Worm (Caenorhabditis elegans) whole organism, young adult: ENCODE results near the gene ule-3.

Source experiments
- C17E4.6 ChIP-seq: fragments of 200-800 bp; sonication (Bioruptor generic); IDR thresholded peaks from 2 replicates; pipeline ENCODE4 v1.3.6; 2022; ENCODE audit warnings: missing genetic modification reagents, missing genetic modification characterization, missing compliant biosample characterization
- F37B4.10 ChIP-seq: fragments of 200-800 bp; sonication (Bioruptor generic); IDR thresholded peaks from 2 replicates; pipeline ENCODE4 v1.3.6; 2022; ENCODE audit warnings: missing genetic modification characterization, missing compliant biosample characterization
- F39B2.1 ChIP-seq: fragments of 200-800 bp; sonication (Bioruptor generic); IDR thresholded peaks from 2 replicates; pipeline ENCODE4 v1.3.6; 2022; ENCODE audit warnings: missing genetic modification reagents, missing genetic modification characterization, missing compliant biosample characterization
- ceh-79 ChIP-seq: sonication (generic microtip); optimal IDR thresholded peaks from 2 replicates; lab custom pipeline; 2017; ENCODE audit warnings: mild to moderate bottlenecking, missing genetic modification characterization, missing compliant biosample characterization
- him-1 ChIP-seq: sonication (generic microtip); optimal IDR thresholded peaks from 2 replicates; lab custom pipeline; 2016; ENCODE audit warnings: missing genotype, missing genetic modification reagents, missing genetic modification characterization, missing compliant biosample characterization
- lin-26 ChIP-seq: fragments of 200-800 bp; sonication (Bioruptor generic); IDR thresholded peaks from 2 replicates; pipeline ENCODE4 v1.3.6; 2022; ENCODE audit warnings: missing genetic modification reagents, missing genetic modification characterization, missing compliant biosample characterization
- nfyb-1 ChIP-seq: fragments of 200-800 bp; sonication (Bioruptor generic); IDR thresholded peaks from 2 replicates; pipeline ENCODE4 v1.3.6; 2022; ENCODE audit warnings: missing genetic modification reagents, missing genetic modification characterization, missing compliant biosample characterization
- pha-4 ChIP-seq: fragments of 150-350 bp; sonication (generic microtip); optimal IDR thresholded peaks from 2 replicates; lab custom pipeline; 2014; ENCODE audit warnings: missing biosample characterization, missing genetic modification reagents, missing genetic modification characterization
- sdz-38 ChIP-seq: sonication (generic microtip); optimal IDR thresholded peaks from 2 replicates; lab custom pipeline; 2016; ENCODE audit warnings: missing genotype, missing genetic modification characterization, missing compliant biosample characterization
- snpc-4 ChIP-seq, 5 experiments: fragments of 150-350 bp in 1 of 5; sonication (generic microtip) in 4 of 5; optimal IDR thresholded peaks; 2 replicates each; lab custom pipeline; 2014 to 2018; ENCODE audit warnings: missing genetic modification characterization in 5 of 5, missing biosample characterization in 3 of 5, antibody characterized with exemption in 2 of 5, mild to moderate bottlenecking in 2 of 5, missing compliant biosample characterization in 2 of 5, missing genotype in 2 of 5, moderate library complexity in 2 of 5, missing genetic modification reagents in 1 of 5
- zfh-2 ChIP-seq: fragments of 200-800 bp; sonication (Bioruptor generic); conservative IDR thresholded peaks from 2 replicates; pipeline ENCODE4 v1.3.6; 2022; ENCODE audit warnings: missing genetic modification reagents, missing genetic modification characterization, missing compliant biosample characterization
- ztf-26 ChIP-seq: sonication (generic microtip); optimal IDR thresholded peaks from 2 replicates; lab custom pipeline; 2017; ENCODE audit warnings: missing genetic modification characterization, missing compliant biosample characterization

ce11 chrV:10794463-10794862 lies 865 bp downstream of the ule-3 start:
- TF ChIP-seq zfh-2 (GFP tag; lab: Robert Waterston, UW) = no peak; the same call in none of the 2 replicates
- TF ChIP-seq ceh-79 (tag; lab: Kevin White, UChicago) = no peak
- no peak for TF ChIP-seq nfyb-1 (GFP tag; lab: Robert Waterston, UW)
- no peak for TF ChIP-seq ztf-26 (tag; lab: Kevin White, UChicago)
- no peak for TF ChIP-seq pha-4
- TF ChIP-seq sdz-38 (tag; lab: Kevin White, UChicago) = no peak
- no peak for TF ChIP-seq him-1
- no peak for TF ChIP-seq C17E4.6
- TF ChIP-seq snpc-4 (GFP tag; optimal IDR thresholded peaks at IDR 0.05; lab: Kevin White, UChicago) = no peak
- TF ChIP-seq snpc-4 (tag; optimal IDR thresholded peaks at IDR 0.05; lab: Kevin White, UChicago) = no peak
- TF ChIP-seq F39B2.1 (GFP tag; lab: Robert Waterston, UW) = no peak
- TF ChIP-seq F37B4.10 (GFP tag; lab: Robert Waterston, UW) = no peak
- TF ChIP-seq lin-26 (GFP tag; lab: Robert Waterston, UW) = no peak
